Fruit fly (Drosophila melanogaster) whole organism, embryonic: ENCODE measurements around the gene CG8507.

Experiments used
- Ada2b ChIP-seq: fragments of 200-800 bp; sonication (Bioruptor generic); IDR thresholded peaks from 2 replicates; pipeline ENCODE4 v1.3.6; 2022; ENCODE audit warnings: missing biosample characterization, missing genetic modification characterization
- Antp ChIP-seq: fragments of 200-800 bp; sonication (Bioruptor generic); optimal IDR thresholded peaks from 3 replicates; lab custom pipeline; 2016; ENCODE audit warnings: missing biosample characterization, missing genetic modification characterization
- CG10366 ChIP-seq: fragments of 200-800 bp; sonication (Bioruptor generic); IDR thresholded peaks from 2 replicates; pipeline ENCODE4 v1.3.6; 2022; ENCODE audit warnings: missing biosample characterization, missing genetic modification characterization
- CG10462 ChIP-seq: fragments of 200-800 bp; sonication (Bioruptor generic); optimal IDR thresholded peaks from 2 replicates; lab custom pipeline; 2016; ENCODE audit warnings: missing biosample characterization, missing genetic modification characterization
- CG10543 ChIP-seq: fragments of 200-800 bp; sonication (Bioruptor generic); optimal IDR thresholded peaks from 3 replicates; lab custom pipeline; 2017; ENCODE audit warnings: missing biosample characterization, mild to moderate bottlenecking, missing genetic modification characterization, moderate library complexity
- CG10979 ChIP-seq: fragments of 200-800 bp; sonication (Bioruptor generic); optimal IDR thresholded peaks from 2 replicates; lab custom pipeline; 2018; ENCODE audit warnings: missing biosample characterization, mild to moderate bottlenecking, missing genetic modification characterization, moderate library complexity
- CG11085 ChIP-seq: fragments of 200-800 bp; sonication (Bioruptor generic); IDR thresholded peaks from 2 replicates; pipeline ENCODE4 v1.3.6; 2022; ENCODE audit warnings: missing biosample characterization, missing genetic modification characterization
- CG14710 ChIP-seq: fragments of 200-800 bp; sonication (Bioruptor generic); optimal IDR thresholded peaks from 3 replicates; lab custom pipeline; 2019; ENCODE audit warnings: missing biosample characterization, mild to moderate bottlenecking, missing genetic modification characterization, moderate library complexity
- CG15514 ChIP-seq: fragments of 200-800 bp; sonication (Bioruptor generic); optimal IDR thresholded peaks from 3 replicates; lab custom pipeline; 2017; ENCODE audit warnings: missing biosample characterization, missing genetic modification characterization, mild to moderate bottlenecking, moderate library complexity, missing genetic modification reagents
- CG15601 ChIP-seq: fragments of 200-800 bp; sonication (Bioruptor generic); optimal IDR thresholded peaks from 3 replicates; lab custom pipeline; 2019; ENCODE audit warnings: missing biosample characterization, mild to moderate bottlenecking, missing genetic modification characterization, moderate library complexity
- CG18764 ChIP-seq: fragments of 200-800 bp; sonication (Bioruptor generic); optimal IDR thresholded peaks from 3 replicates; lab custom pipeline; 2016; ENCODE audit warnings: missing biosample characterization, missing genetic modification characterization
- CG6854 ChIP-seq: fragments of 200-800 bp; sonication (Bioruptor generic); optimal IDR thresholded peaks from 3 replicates; lab custom pipeline; 2017; ENCODE audit warnings: missing biosample characterization, mild to moderate bottlenecking, missing genetic modification characterization
- CG7839 ChIP-seq: fragments of 200-800 bp; sonication (Bioruptor generic); optimal IDR thresholded peaks from 3 replicates; lab custom pipeline; 2018; ENCODE audit warnings: missing biosample characterization, mild to moderate bottlenecking, missing genetic modification characterization, moderate library complexity
- CG9437 ChIP-seq: fragments of 200-800 bp; sonication (Bioruptor generic); optimal IDR thresholded peaks from 2 replicates; lab custom pipeline; 2018; ENCODE audit warnings: missing biosample characterization, mild to moderate bottlenecking, missing genetic modification characterization
- CG9876 ChIP-seq: fragments of 200-800 bp; sonication (Bioruptor generic); optimal IDR thresholded peaks from 2 replicates; lab custom pipeline; 2016; ENCODE audit warnings: missing biosample characterization, missing genetic modification characterization
- CTCF ChIP-seq: fragments of 200-800 bp; sonication (Bioruptor generic); optimal IDR thresholded peaks from 2 replicates; lab custom pipeline; 2017; ENCODE audit warnings: missing biosample characterization, mild to moderate bottlenecking, missing genetic modification characterization, moderate library complexity
- CoRest ChIP-seq: fragments of 200-800 bp; sonication (Bioruptor generic); optimal IDR thresholded peaks from 3 replicates; lab custom pipeline; 2018; ENCODE audit warnings: missing biosample characterization, mild to moderate bottlenecking, missing genetic modification characterization, moderate library complexity
- Dbx ChIP-seq: fragments of 200-800 bp; sonication (Bioruptor generic); IDR thresholded peaks from 3 replicates; pipeline ENCODE4 v1.3.6; 2022; ENCODE audit warnings: missing biosample characterization, missing genetic modification characterization
- Doc2 ChIP-seq: fragments of 200-800 bp; sonication (Bioruptor generic); IDR thresholded peaks from 2 replicates; pipeline ENCODE4 v1.3.6; 2022; ENCODE audit warnings: missing biosample characterization, missing genetic modification characterization
- Dp ChIP-seq: fragments of 200-800 bp; sonication (Bioruptor generic); optimal IDR thresholded peaks from 2 replicates; lab custom pipeline; 2018; ENCODE audit warnings: missing biosample characterization, mild to moderate bottlenecking, missing genetic modification characterization, moderate library complexity
- Fer2 ChIP-seq: fragments of 200-800 bp; sonication (Bioruptor generic); optimal IDR thresholded peaks from 2 replicates; lab custom pipeline; 2018; ENCODE audit warnings: missing biosample characterization, mild to moderate bottlenecking, missing genetic modification characterization, moderate library complexity
- Fer3 ChIP-seq: fragments of 200-800 bp; sonication (Bioruptor generic); optimal IDR thresholded peaks from 2 replicates; lab custom pipeline; 2018; ENCODE audit warnings: missing biosample characterization, mild to moderate bottlenecking, missing genetic modification characterization, moderate library complexity
- Hey ChIP-seq: fragments of 200-800 bp; sonication (Bioruptor generic); optimal IDR thresholded peaks from 3 replicates; lab custom pipeline; 2018; ENCODE audit warnings: missing biosample characterization, mild to moderate bottlenecking, missing genetic modification characterization
- HmgD ChIP-seq: fragments of 200-800 bp; sonication (Bioruptor generic); optimal IDR thresholded peaks from 3 replicates; lab custom pipeline; 2016; ENCODE audit warnings: missing biosample characterization, missing genetic modification characterization
- Hr3 ChIP-seq: fragments of 200-800 bp; sonication (Bioruptor generic); optimal IDR thresholded peaks from 3 replicates; lab custom pipeline; 2016; ENCODE audit warnings: missing biosample characterization, missing genetic modification characterization
- Hr39 ChIP-seq: fragments of >200 bp; optimal IDR thresholded peaks from 2 replicates; lab custom pipeline; 2017
- Lpt ChIP-seq: fragments of >200 bp; optimal IDR thresholded peaks from 2 replicates; lab custom pipeline; 2018; ENCODE audit warnings: missing biosample characterization, missing genetic modification characterization
- MESR4 ChIP-seq: fragments of 200-800 bp; sonication (Bioruptor generic); optimal IDR thresholded peaks from 2 replicates; lab custom pipeline; 2018; ENCODE audit warnings: missing biosample characterization, mild to moderate bottlenecking, missing genetic modification characterization, moderate library complexity
- Mad ChIP-seq: fragments of 200-800 bp; sonication (Bioruptor generic); optimal IDR thresholded peaks from 2 replicates; lab custom pipeline; 2016; ENCODE audit warnings: missing biosample characterization, missing genetic modification characterization
- Med ChIP-seq: fragments of 200-800 bp; sonication (Bioruptor generic); peaks from one replicate; lab custom pipeline; 2016; ENCODE audit warnings: missing biosample characterization, missing genetic modification characterization, mild to moderate bottlenecking, inconsistent platforms, moderate library complexity
- Opbp ChIP-seq: fragments of 200-800 bp; sonication (Bioruptor generic); IDR thresholded peaks from 3 replicates; pipeline ENCODE4 v1.3.6; 2022; ENCODE audit warnings: missing biosample characterization, missing genetic modification characterization; ENCODE audit not compliant: partially characterized antibody
- Six4 ChIP-seq: fragments of 200-800 bp; sonication (Bioruptor generic); optimal IDR thresholded peaks from 2 replicates; lab custom pipeline; 2016; ENCODE audit warnings: missing biosample characterization, missing genetic modification characterization
- Tbp ChIP-seq: fragments of >200 bp; optimal IDR thresholded peaks from 2 replicates; lab custom pipeline; 2018; ENCODE audit warnings: missing biosample characterization, missing genetic modification characterization
- ab ChIP-seq: fragments of 200-800 bp; sonication (Bioruptor generic); optimal IDR thresholded peaks from 2 replicates; lab custom pipeline; 2016; ENCODE audit warnings: missing biosample characterization, missing genetic modification characterization
- ac ChIP-seq: fragments of 200-800 bp; sonication (Bioruptor generic); optimal IDR thresholded peaks from 3 replicates; lab custom pipeline; 2017; ENCODE audit warnings: missing biosample characterization, mild to moderate bottlenecking, missing genetic modification characterization
- aop ChIP-seq: fragments of 200-800 bp; sonication (Bioruptor generic); IDR thresholded peaks from 2 replicates; pipeline ENCODE4 v1.3.6; 2022; ENCODE audit warnings: missing biosample characterization, missing genetic modification characterization
- ara ChIP-seq: fragments of 200-800 bp; sonication (Bioruptor generic); IDR thresholded peaks from 2 replicates; pipeline ENCODE4 v1.3.6; 2022; ENCODE audit warnings: missing biosample characterization, missing genetic modification characterization
- bowl ChIP-seq: fragments of 200-800 bp; sonication (Bioruptor generic); IDR thresholded peaks from 2 replicates; pipeline ENCODE4 v1.3.6; 2022; ENCODE audit warnings: missing biosample characterization, missing genetic modification characterization
- chm ChIP-seq: fragments of 200-800 bp; sonication (Bioruptor generic); IDR thresholded peaks from 2 replicates; pipeline ENCODE4 v1.3.6; 2022; ENCODE audit warnings: missing biosample characterization, missing genetic modification characterization
- cwo ChIP-seq: fragments of 200-800 bp; sonication (Bioruptor generic); optimal IDR thresholded peaks from 3 replicates; lab custom pipeline; 2017; ENCODE audit warnings: missing biosample characterization, missing genetic modification characterization, mild to moderate bottlenecking, moderate library complexity, missing genetic modification reagents
- ewg ChIP-seq: fragments of 200-800 bp; sonication (Bioruptor generic); optimal IDR thresholded peaks from 3 replicates; lab custom pipeline; 2017; ENCODE audit warnings: mild to moderate bottlenecking, missing biosample characterization, missing genetic modification reagents, missing genetic modification characterization
- fd96Cb ChIP-seq: fragments of 200-800 bp; sonication (Bioruptor generic); optimal IDR thresholded peaks from 2 replicates; lab custom pipeline; 2018; ENCODE audit warnings: missing biosample characterization, mild to moderate bottlenecking, missing genetic modification characterization, moderate library complexity
- hkb ChIP-seq, 2 experiments: fragments of 200-800 bp in 1 of 2; fragments of >200 bp in 1 of 2; sonication (Bioruptor generic) in 1 of 2; IDR thresholded peaks in 1 of 2; optimal IDR thresholded peaks in 1 of 2; 2 replicates each; pipeline versions ENCODE4 v1.3.6 to Lab custom; 2017 to 2022; ENCODE audit warnings: missing biosample characterization in 1 of 2, missing genetic modification characterization in 1 of 2
- nerfin-2 ChIP-seq: fragments of 200-800 bp; sonication (Bioruptor generic); IDR thresholded peaks from 2 replicates; pipeline ENCODE4 v1.3.6; 2022; ENCODE audit warnings: missing biosample characterization, missing genetic modification characterization; ENCODE audit not compliant: partially characterized antibody
- ro ChIP-seq: fragments of 200-800 bp; sonication (Bioruptor generic); IDR thresholded peaks from 2 replicates; pipeline ENCODE4 v1.3.6; 2022; ENCODE audit warnings: missing biosample characterization, missing genetic modification characterization
- salm ChIP-seq: fragments of 200-800 bp; sonication (Bioruptor generic); optimal IDR thresholded peaks from 2 replicates; lab custom pipeline; 2018; ENCODE audit warnings: missing biosample characterization, mild to moderate bottlenecking, missing genetic modification characterization
- slp2 ChIP-seq: fragments of 200-800 bp; sonication (Bioruptor generic); optimal IDR thresholded peaks from 2 replicates; lab custom pipeline; 2016; ENCODE audit warnings: missing biosample characterization, missing genetic modification characterization
- stwl ChIP-seq: fragments of 200-800 bp; sonication (Bioruptor generic); optimal IDR thresholded peaks from 3 replicates; lab custom pipeline; 2018; ENCODE audit warnings: missing biosample characterization, mild to moderate bottlenecking, missing genetic modification characterization, moderate library complexity
- trh ChIP-seq: fragments of 200-800 bp; sonication (Bioruptor generic); optimal IDR thresholded peaks from 2 replicates; lab custom pipeline; 2016; ENCODE audit warnings: missing biosample characterization, missing genetic modification characterization
- usp ChIP-seq: fragments of >200 bp; optimal IDR thresholded peaks from 2 replicates; lab custom pipeline; 2017; ENCODE audit warnings: missing biosample characterization, missing genetic modification characterization
- wek ChIP-seq: fragments of 200-800 bp; sonication (Bioruptor generic); optimal IDR thresholded peaks from 3 replicates; lab custom pipeline; 2018; ENCODE audit warnings: missing biosample characterization, mild to moderate bottlenecking, missing genetic modification characterization, moderate library complexity

CG8507 gene

DNA sequence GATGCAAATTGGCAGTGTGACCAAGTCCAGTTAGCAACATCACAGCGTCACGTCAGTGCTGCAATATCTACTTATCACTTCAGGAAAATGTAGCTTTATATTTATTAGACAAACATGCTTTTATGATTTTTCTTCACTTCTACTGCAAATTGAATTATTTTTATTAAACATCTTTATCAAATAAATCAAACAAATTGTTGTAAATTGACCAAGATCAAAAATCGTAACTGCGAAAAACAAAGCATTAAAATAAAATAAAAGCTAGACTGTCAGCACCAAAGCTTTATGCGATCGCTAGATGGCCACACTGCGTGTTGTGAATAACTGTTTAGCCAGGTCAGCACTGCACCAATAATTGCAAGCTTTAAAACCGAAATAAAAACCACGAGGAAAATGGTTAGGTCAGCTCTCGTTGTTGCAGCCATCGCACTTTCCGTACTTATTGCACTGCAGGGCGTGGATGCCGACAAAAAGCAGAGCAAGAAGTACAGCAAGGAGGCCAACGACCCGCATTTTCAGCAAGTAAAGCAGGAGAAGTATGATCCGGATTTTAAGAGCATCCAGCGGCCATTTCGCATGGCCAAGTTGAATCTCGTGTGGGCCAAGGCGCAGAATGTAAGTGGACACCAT, at the start of gene CG8507, which contains the start of gene CG12945:
Gene CG8507 (plus strand): TSS at position 307 of the 630 bp plus-strand sequence.
Gene CG12945 (minus strand): TSS at position 45 of the 630 bp plus-strand sequence.
- TF ChIP-seq Hey (tag; lab: Kevin White, UChicago) (no peak), Doc2 (GFP tag; lab: Robert Waterston, UW) (no peak), CG15514 (GFP tag; lab: Kevin White, UChicago) (peak; percentile 40), ac (GFP tag; lab: Kevin White, UChicago) (no peak), Med (GFP tag; lab: Kevin White, UChicago) (peak; percentile 85), HmgD (no peak), Ada2b (GFP tag; lab: Robert Waterston, UW) (no peak), Opbp (no peak), aop (GFP tag; lab: Robert Waterston, UW) (no peak), Tbp (GFP tag; lab: Kevin White, UChicago) (no peak), Fer2 (no peak), Antp (GFP tag; lab: Kevin White, UChicago) (peak; percentile 12), CG7839 (no peak), CoRest (tag; lab: Kevin White, UChicago) (peak; percentile 76), CG9876 (no peak), wek (GFP tag; lab: Kevin White, UChicago) (no peak), CG14710 (peak; percentile 70), trh (GFP tag; lab: Kevin White, UChicago) (no peak), chm (no peak), CTCF (GFP tag; lab: Kevin White, UChicago) (no peak), bowl (GFP tag; lab: Robert Waterston, UW) (no peak), Lpt (GFP tag; lab: Kevin White, UChicago) (no peak), CG10462 (GFP tag; lab: Kevin White, UChicago) (no peak), Dbx (0 out of 3 replicates have a peak, but pooled peaks have one; percentile 18), Mad (GFP tag; lab: Kevin White, UChicago) (peak; percentile 39), CG9437 (GFP tag; lab: Kevin White, UChicago) (peak; percentile 33), CG10366 (GFP tag; lab: Robert Waterston, UW) (no peak; the same call in 1 of the 2 replicates), Fer3 (tag; lab: Kevin White, UChicago) (peak; percentile 39), ro (GFP tag; lab: Robert Waterston, UW) (no peak), nerfin-2 (GFP tag; lab: Robert Waterston, UW) (no peak), CG10979 (tag; lab: Kevin White, UChicago) (peak; percentile 31), ara (GFP tag; lab: Robert Waterston, UW) (no peak), usp (GFP tag; lab: Kevin White, UChicago) (no peak), ab (GFP tag; lab: Kevin White, UChicago) (no peak), CG11085 (GFP tag; lab: Robert Waterston, UW) (no peak), Six4 (GFP tag; lab: Kevin White, UChicago) (no peak), salm (tag; lab: Kevin White, UChicago) (no peak), CG18764 (GFP tag; lab: Kevin White, UChicago) (no peak), CG15601 (tag; lab: Kevin White, UChicago) (peak; percentile 35), stwl (tag; lab: Kevin White, UChicago) (peak; percentile 65), slp2 (GFP tag; lab: Kevin White, UChicago) (no peak), CG10543 (no peak), ewg (GFP tag; lab: Kevin White, UChicago) (no peak), Dp (GFP tag; lab: Kevin White, UChicago) (peak; percentile 32), cwo (no peak), CG6854 (GFP tag; lab: Kevin White, UChicago) (no peak), Hr3 (GFP tag; lab: Kevin White, UChicago) (peak; percentile 26), Hr39 (lab: Kevin White, UChicago) (no peak), MESR4 (GFP tag; lab: Kevin White, UChicago) (no peak), hkb (optimal IDR thresholded peaks at IDR 0.05; lab: Kevin White, UChicago) (no peak), hkb (GFP tag; IDR thresholded peaks at IDR 0.05; lab: Robert Waterston, UW) (no peak), fd96Cb (tag; lab: Kevin White, UChicago) (no peak)
